Fruit fly (Drosophila melanogaster) whole organism, pupa: ENCODE data around the gene CG46317.

ENCODE experiments used
- CG10348 ChIP-seq: fragments of 200-800 bp; sonication (Bioruptor generic); IDR thresholded peaks from 2 replicates; pipeline ENCODE4 v1.3.6; 2022; ENCODE audit warnings: missing biosample characterization, missing genetic modification characterization
- CG12605 ChIP-seq: fragments of 200-800 bp; sonication (Bioruptor generic); IDR thresholded peaks from 2 replicates; pipeline ENCODE4 v1.3.6; 2022; ENCODE audit warnings: missing biosample characterization, missing genetic modification characterization
- CG13204 ChIP-seq: fragments of 200-800 bp; sonication (Bioruptor generic); optimal IDR thresholded peaks from 2 replicates; lab custom pipeline; 2018; ENCODE audit warnings: missing biosample characterization, mild to moderate bottlenecking, missing genetic modification characterization, moderate library complexity
- CG14655 ChIP-seq: fragments of 200-800 bp; sonication (Bioruptor generic); optimal IDR thresholded peaks from 3 replicates; lab custom pipeline; 2017; ENCODE audit warnings: mild to moderate bottlenecking, missing biosample characterization, missing genetic modification reagents, missing genetic modification characterization
- CG15710 ChIP-seq: fragments of 200-800 bp; sonication (Bioruptor generic); optimal IDR thresholded peaks from 2 replicates; lab custom pipeline; 2018; ENCODE audit warnings: missing biosample characterization, mild to moderate bottlenecking, missing genetic modification characterization, moderate library complexity
- CG17806 ChIP-seq: fragments of 200-800 bp; sonication (Bioruptor generic); optimal IDR thresholded peaks from 2 replicates; lab custom pipeline; 2018; ENCODE audit warnings: missing biosample characterization, mild to moderate bottlenecking, missing genetic modification characterization, moderate library complexity
- CG32121 ChIP-seq: fragments of 200-800 bp; sonication (Bioruptor generic); IDR thresholded peaks from 2 replicates; pipeline ENCODE4 v1.3.6; 2022; ENCODE audit warnings: missing biosample characterization, missing genetic modification characterization
- CG34367 ChIP-seq: fragments of 200-800 bp; sonication (Bioruptor generic); optimal IDR thresholded peaks from 2 replicates; lab custom pipeline; 2018; ENCODE audit warnings: missing biosample characterization, mild to moderate bottlenecking, missing genetic modification characterization
- CG4496 ChIP-seq: fragments of 200-800 bp; sonication (Bioruptor generic); IDR thresholded peaks from 3 replicates; pipeline ENCODE4 v1.3.6; 2022; ENCODE audit warnings: missing biosample characterization, missing genetic modification characterization
- CG8159 ChIP-seq: fragments of 200-800 bp; sonication (Bioruptor generic); optimal IDR thresholded peaks from 3 replicates; lab custom pipeline; 2018; ENCODE audit warnings: missing biosample characterization, mild to moderate bottlenecking, missing genetic modification characterization, moderate library complexity
- CG8301 ChIP-seq: fragments of 200-800 bp; sonication (Bioruptor generic); optimal IDR thresholded peaks from 2 replicates; lab custom pipeline; 2018; ENCODE audit warnings: missing biosample characterization, mild to moderate bottlenecking, missing genetic modification characterization
- CG9948 ChIP-seq: fragments of 200-800 bp; sonication (Bioruptor generic); optimal IDR thresholded peaks from 2 replicates; lab custom pipeline; 2018; ENCODE audit warnings: missing biosample characterization, mild to moderate bottlenecking, missing genetic modification characterization, moderate library complexity
- D1 ChIP-seq: fragments of 200-800 bp; sonication (Bioruptor generic); optimal IDR thresholded peaks from 2 replicates; lab custom pipeline; 2018; ENCODE audit warnings: missing biosample characterization, mild to moderate bottlenecking, missing genetic modification characterization, moderate library complexity
- EcR ChIP-seq: fragments of 200-800 bp; sonication (Bioruptor generic); optimal IDR thresholded peaks from 3 replicates; lab custom pipeline; 2019; ENCODE audit warnings: missing biosample characterization, missing genetic modification characterization, mild to moderate bottlenecking, moderate library complexity, missing genetic modification reagents
- Ets98B ChIP-seq: fragments of 200-800 bp; sonication (Bioruptor generic); IDR thresholded peaks from 2 replicates; pipeline ENCODE4 v1.3.6; 2022; ENCODE audit warnings: missing biosample characterization, missing genetic modification characterization
- Pif1A ChIP-seq: fragments of 200-800 bp; sonication (Bioruptor generic); optimal IDR thresholded peaks from 3 replicates; lab custom pipeline; 2016; ENCODE audit warnings: missing biosample characterization, missing genetic modification characterization
- Pif1B ChIP-seq: fragments of 200-800 bp; sonication (Bioruptor generic); optimal IDR thresholded peaks from 3 replicates; lab custom pipeline; 2016; ENCODE audit warnings: missing biosample characterization, missing genetic modification characterization
- Snoo ChIP-seq: fragments of 200-800 bp; sonication (Bioruptor generic); optimal IDR thresholded peaks from 3 replicates; lab custom pipeline; 2017; ENCODE audit warnings: missing biosample characterization, mild to moderate bottlenecking, missing genetic modification characterization, inconsistent platforms
- fd96Ca ChIP-seq: fragments of 200-800 bp; sonication (Bioruptor generic); IDR thresholded peaks from 3 replicates; pipeline ENCODE4 v1.3.6; 2022; ENCODE audit warnings: missing biosample characterization, missing genetic modification characterization
- gl ChIP-seq: fragments of 200-800 bp; sonication (Bioruptor generic); optimal IDR thresholded peaks from 2 replicates; lab custom pipeline; 2018; ENCODE audit warnings: missing biosample characterization, mild to moderate bottlenecking, missing genetic modification characterization
- rn ChIP-seq: fragments of 200-800 bp; sonication (Bioruptor generic); IDR thresholded peaks from 2 replicates; pipeline ENCODE4 v1.3.6; 2022; ENCODE audit warnings: missing biosample characterization, missing genetic modification characterization

The CG46317 gene

dm6 chrX:14265149-14265548 lies 4.1 kb downstream of the CG46317 start:
- TF ChIP-seq CG12605 (no peak), CG14655 (no peak), CG4496 (GFP tag; lab: Robert Waterston, UW) (no peak), gl (tag; lab: Kevin White, UChicago) (no peak), CG32121 (GFP tag; lab: Robert Waterston, UW) (no peak)

DNA sequence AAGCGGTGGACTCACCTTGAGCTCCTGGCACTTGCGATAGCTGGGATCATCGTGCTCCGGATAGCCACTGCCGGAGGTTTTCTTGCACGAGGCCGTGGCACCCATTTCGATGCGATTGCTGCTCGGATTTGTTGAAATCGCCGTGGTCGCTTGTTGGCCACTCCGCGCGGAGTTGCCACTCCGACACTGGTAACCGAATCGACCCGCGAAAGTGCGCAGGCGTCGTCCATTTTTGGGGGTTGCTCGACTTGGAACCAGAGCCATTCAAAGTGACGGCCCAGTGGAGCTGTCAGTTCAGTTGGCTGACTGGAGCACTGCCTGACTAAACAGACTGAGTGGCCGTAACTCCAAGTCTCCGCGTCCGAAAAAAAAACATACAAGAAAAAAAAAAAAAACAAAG lies 5.1 kb downstream of the CG46317 start, which contains the start of the genes CG13404 and na:
TSS of gene CG13404 (minus strand) at position 176 of the 400 bp plus-strand sequence.
TSS of gene na (plus strand) at position 293 of the 400 bp plus-strand sequence.
- TF ChIP-seq CG8301 (tag; lab: Kevin White, UChicago) (no peak), D1 (tag; lab: Kevin White, UChicago) (no peak), fd96Ca (no peak), gl (tag; lab: Kevin White, UChicago) (no peak), CG14655 (no peak), CG12605 (no peak), Snoo (tag; lab: Kevin White, UChicago) (no peak), Ets98B (no peak), CG15710 (tag; lab: Kevin White, UChicago) (no peak), rn (GFP tag; lab: Robert Waterston, UW) (no peak), CG8159 (tag; lab: Kevin White, UChicago) (no peak), CG9948 (tag; lab: Kevin White, UChicago) (no peak), CG32121 (GFP tag; lab: Robert Waterston, UW) (no peak), CG10348 (GFP tag; lab: Robert Waterston, UW) (no peak), CG13204 (GFP tag; lab: Kevin White, UChicago) (no peak), CG4496 (GFP tag; lab: Robert Waterston, UW) (no peak), CG34367 (no peak)

- TF ChIP-seq CG12605 (no peak), rn (GFP tag; lab: Robert Waterston, UW) (no peak), Pif1A (GFP tag; lab: Kevin White, UChicago) (no peak), CG17806 (tag; lab: Kevin White, UChicago) (no peak), D1 (tag; lab: Kevin White, UChicago) (no peak), Pif1B (GFP tag; lab: Kevin White, UChicago) (no peak), fd96Ca (no peak), Snoo (tag; lab: Kevin White, UChicago) (no peak), CG15710 (tag; lab: Kevin White, UChicago) (no peak), CG4496 (GFP tag; lab: Robert Waterston, UW) (no peak), CG8301 (tag; lab: Kevin White, UChicago) (no peak), EcR (no peak), CG13204 (GFP tag; lab: Kevin White, UChicago) (no peak)
These were observed 16.4 kb downstream of the CG46317 start, which contains the start of gene Muc12Ea for dm6 chrX:14277435-14277834. Gene Muc12Ea (plus strand): TSS chrX:14277735.

DNA sequence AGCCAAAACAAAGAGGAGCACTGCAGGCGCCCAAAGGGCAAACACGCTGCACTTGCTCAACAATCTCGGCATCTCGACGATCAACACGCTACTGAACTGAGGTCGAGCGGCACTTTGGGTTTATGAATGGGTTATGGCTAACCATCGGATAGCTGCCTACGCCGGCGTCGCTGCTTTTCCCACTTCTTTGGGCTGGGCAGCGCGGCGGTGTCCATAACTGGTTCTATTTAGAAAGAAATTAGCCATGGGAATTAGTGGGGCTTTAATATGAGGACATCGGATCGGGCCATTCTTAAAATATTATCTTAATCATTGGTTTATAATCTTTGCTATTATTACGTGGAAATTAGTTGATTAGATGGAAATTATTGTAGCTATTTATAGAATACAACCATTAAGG lies 28.3 kb downstream of the CG46317 start, which contains the start of gene CG9400:
TSS of gene CG9400 (minus strand) at position 101 of the 400 bp plus-strand sequence.
- no peak for TF ChIP-seq rn (GFP tag; lab: Robert Waterston, UW)
- no peak for TF ChIP-seq Pif1A (GFP tag; lab: Kevin White, UChicago)
- TF ChIP-seq CG14655 = no peak
- no peak for TF ChIP-seq CG8159 (tag; lab: Kevin White, UChicago)
- no peak for TF ChIP-seq Ets98B
- TF ChIP-seq CG12605 = no peak
- no peak for TF ChIP-seq fd96Ca
- TF ChIP-seq EcR = no peak
